Fruit fly (Drosophila melanogaster) whole organism, wandering third instar larva: ENCODE measurements around the gene CG32713.

Experiments used
- Abd-B ChIP-seq: fragments of >200 bp; optimal IDR thresholded peaks from 2 replicates; lab custom pipeline; 2017; ENCODE audit warnings: missing biosample characterization, missing genetic modification characterization
- CG32264 ChIP-seq: fragments of 200-800 bp; sonication (Bioruptor generic); optimal IDR thresholded peaks from 2 replicates; lab custom pipeline; 2016; ENCODE audit warnings: missing biosample characterization, missing genetic modification characterization
- CG9705 ChIP-seq: fragments of 200-800 bp; sonication (Bioruptor generic); optimal IDR thresholded peaks from 2 replicates; lab custom pipeline; 2018; ENCODE audit warnings: missing biosample characterization, mild to moderate bottlenecking, missing genetic modification characterization
- CrebA ChIP-seq: fragments of 200-800 bp; sonication (Bioruptor generic); optimal IDR thresholded peaks from 2 replicates; lab custom pipeline; 2016; ENCODE audit warnings: missing biosample characterization, mild to moderate bottlenecking, missing genetic modification characterization, borderline replicate concordance
- Dfd ChIP-seq: fragments of >200 bp; optimal IDR thresholded peaks from 2 replicates; lab custom pipeline; 2017; ENCODE audit warnings: missing biosample characterization, missing genetic modification characterization
- Dif ChIP-seq: fragments of 200-275, 200-300 bp; sonication (Bioruptor generic); optimal IDR thresholded peaks from 2 replicates; lab custom pipeline; 2018; ENCODE audit warnings: missing biosample characterization, missing genetic modification characterization; ENCODE audit not compliant: partially characterized antibody
- GATAd ChIP-seq: sonication (Bioruptor generic); optimal IDR thresholded peaks from 2 replicates; lab custom pipeline; 2016; ENCODE audit warnings: missing biosample characterization, missing genetic modification characterization
- HLH106 ChIP-seq: fragments of 200-800 bp; optimal IDR thresholded peaks from 3 replicates; lab custom pipeline; 2019; ENCODE audit warnings: missing biosample characterization, mild to moderate bottlenecking, missing genetic modification characterization, moderate library complexity
- Hnf4 ChIP-seq: fragments of 200-800 bp; sonication (Bioruptor generic); optimal IDR thresholded peaks from 2 replicates; lab custom pipeline; 2016; ENCODE audit warnings: missing biosample characterization, mild to moderate bottlenecking, missing genetic modification characterization
- Hr78 ChIP-seq: fragments of >200 bp; optimal IDR thresholded peaks from 2 replicates; lab custom pipeline; 2017; ENCODE audit warnings: missing biosample characterization, missing genetic modification characterization
- Hr83 ChIP-seq: fragments of 200-300 bp; sonication (Bioruptor generic); optimal IDR thresholded peaks from 2 replicates; lab custom pipeline; 2016; ENCODE audit warnings: missing biosample characterization, mild to moderate bottlenecking, missing genetic modification characterization, moderate library complexity; ENCODE audit not compliant: poor library complexity, severe bottlenecking
- Jra ChIP-seq: sonication (Bioruptor generic); optimal IDR thresholded peaks from 2 replicates; lab custom pipeline; 2016; ENCODE audit warnings: missing biosample characterization, missing genetic modification characterization
- Mio ChIP-seq: sonication (Bioruptor generic); optimal IDR thresholded peaks from 2 replicates; lab custom pipeline; 2016; ENCODE audit warnings: missing biosample characterization, missing genetic modification characterization
- Myc ChIP-seq: fragments of >200 bp; optimal IDR thresholded peaks from 2 replicates; lab custom pipeline; 2017
- N ChIP-seq: fragments of >200 bp; optimal IDR thresholded peaks from 2 replicates; lab custom pipeline; 2018; ENCODE audit warnings: missing biosample characterization, missing external identifiers, missing genetic modification characterization
- OdsH ChIP-seq: fragments of 200-800 bp; sonication (Bioruptor generic); optimal IDR thresholded peaks from 2 replicates; lab custom pipeline; 2016; ENCODE audit warnings: missing biosample characterization, mild to moderate bottlenecking, missing genetic modification characterization
- Rel ChIP-seq, 2 experiments: fragments of 200-800 bp; sonication (Bioruptor generic) in 1 of 2; optimal IDR thresholded peaks; 2 replicates in 1 of 2; 3 replicates in 1 of 2; lab custom pipeline; 2016 to 2019; ENCODE audit warnings: mild to moderate bottlenecking in 2 of 2, missing biosample characterization in 2 of 2, missing genetic modification characterization in 2 of 2, moderate library complexity in 1 of 2
- Sp1 ChIP-seq: fragments of 200-800 bp; sonication (Bioruptor generic); optimal IDR thresholded peaks from 3 replicates; lab custom pipeline; 2019; ENCODE audit warnings: missing biosample characterization, mild to moderate bottlenecking, missing genetic modification characterization, moderate library complexity
- Vsx2 ChIP-seq: fragments of 200-300, 225-300 bp; sonication (Bioruptor generic); optimal IDR thresholded peaks from 2 replicates; lab custom pipeline; 2018; ENCODE audit warnings: missing biosample characterization, missing genetic modification characterization; ENCODE audit not compliant: partially characterized antibody
- br ChIP-seq: fragments of 200-800 bp; sonication (Bioruptor generic); optimal IDR thresholded peaks from 2 replicates; lab custom pipeline; 2016; ENCODE audit warnings: missing biosample characterization, missing genetic modification characterization
- brk ChIP-seq: fragments of 200-800 bp; sonication (Bioruptor generic); optimal IDR thresholded peaks from 2 replicates; lab custom pipeline; 2016; ENCODE audit warnings: missing biosample characterization, mild to moderate bottlenecking, missing genetic modification characterization
- dl ChIP-seq, 2 experiments: fragments of 175-275, 200-275 bp in 1 of 2; fragments of 200-275 bp in 1 of 2; sonication (Bioruptor generic); optimal IDR thresholded peaks; lab custom pipeline; 2018; ENCODE audit warnings: mild to moderate bottlenecking in 2 of 2, missing biosample characterization in 2 of 2, missing genetic modification characterization in 2 of 2, moderate library complexity in 2 of 2; ENCODE audit not compliant: partially characterized antibody in 2 of 2, insufficient read depth in 1 of 2
- dmrt93B ChIP-seq: fragments of 200-800 bp; sonication (Bioruptor generic); optimal IDR thresholded peaks from 2 replicates; lab custom pipeline; 2018; ENCODE audit warnings: missing biosample characterization, mild to moderate bottlenecking, missing genetic modification characterization
- dsf ChIP-seq: sonication (Bioruptor generic); optimal IDR thresholded peaks from 2 replicates; lab custom pipeline; 2016; ENCODE audit warnings: missing biosample characterization, missing genetic modification characterization, borderline replicate concordance
- ey ChIP-seq: fragments of 200-800 bp; sonication (Bioruptor generic); optimal IDR thresholded peaks from 2 replicates; lab custom pipeline; 2016; ENCODE audit warnings: missing biosample characterization, missing genetic modification characterization
- foxo ChIP-seq, 2 experiments: fragments of 200-800 bp; sonication (Bioruptor generic); optimal IDR thresholded peaks; 2 replicates in 1 of 2; 3 replicates in 1 of 2; lab custom pipeline; 2016 to 2017; ENCODE audit warnings: missing biosample characterization in 2 of 2, missing genetic modification characterization in 2 of 2
- fru ChIP-seq: fragments of 200-800 bp; sonication (Bioruptor generic); optimal IDR thresholded peaks from 3 replicates; lab custom pipeline; 2016; ENCODE audit warnings: missing biosample characterization, mild to moderate bottlenecking, missing genetic modification characterization
- h ChIP-seq: fragments of 200-800 bp; sonication (Bioruptor generic); optimal IDR thresholded peaks from 3 replicates; lab custom pipeline; 2016; ENCODE audit warnings: missing biosample characterization, mild to moderate bottlenecking, missing genetic modification characterization
- jim ChIP-seq: fragments of 175-275, 200-325 bp; sonication (Bioruptor generic); optimal IDR thresholded peaks from 2 replicates; lab custom pipeline; 2016; ENCODE audit warnings: missing biosample characterization, mild to moderate bottlenecking, missing genetic modification characterization
- lola ChIP-seq: fragments of >200 bp; optimal IDR thresholded peaks from 2 replicates; lab custom pipeline; 2017; ENCODE audit warnings: missing biosample characterization, missing genetic modification characterization
- pan ChIP-seq: fragments of >200 bp; optimal IDR thresholded peaks from 2 replicates; lab custom pipeline; 2017
- psq ChIP-seq: fragments of 200-800 bp; sonication (Bioruptor generic); optimal IDR thresholded peaks from 3 replicates; lab custom pipeline; 2017; ENCODE audit warnings: missing biosample characterization, mild to moderate bottlenecking, missing genetic modification characterization, moderate library complexity
- rgr ChIP-seq: fragments of 200-800 bp; sonication (Bioruptor generic); optimal IDR thresholded peaks from 3 replicates; lab custom pipeline; 2016; ENCODE audit warnings: missing biosample characterization, mild to moderate bottlenecking, missing genetic modification characterization
- sage ChIP-seq: fragments of 200-800 bp; sonication (Bioruptor generic); optimal IDR thresholded peaks from 2 replicates; lab custom pipeline; 2016; ENCODE audit warnings: missing biosample characterization, mild to moderate bottlenecking, missing genetic modification characterization
- sv ChIP-seq: fragments of 200-800 bp; sonication (Bioruptor generic); optimal IDR thresholded peaks from 3 replicates; lab custom pipeline; 2016; ENCODE audit warnings: missing biosample characterization, missing genetic modification characterization
- tai ChIP-seq: sonication (Bioruptor generic); optimal IDR thresholded peaks from 2 replicates; lab custom pipeline; 2016; ENCODE audit warnings: missing biosample characterization, missing genetic modification characterization
- usp ChIP-seq: fragments of >200 bp; optimal IDR thresholded peaks from 2 replicates; lab custom pipeline; 2017; ENCODE audit warnings: missing biosample characterization, missing genetic modification characterization
- woc ChIP-seq: sonication (Bioruptor generic); optimal IDR thresholded peaks from 2 replicates; lab custom pipeline; 2016; ENCODE audit warnings: missing biosample characterization, mild to moderate bottlenecking, missing genetic modification characterization

The CG32713 gene

dm6 chrX:8411532-8411960 lies 45.9 kb downstream of the CG32713 start, which contains the start of gene lawc (continued):
- TF ChIP-seq jim (no peak), Dfd (no peak), GATAd (GFP tag; lab: Kevin White, UChicago) (no peak), Vsx2 (GFP tag; lab: Kevin White, UChicago) (peak; percentile 73), dl (GFP tag; optimal IDR thresholded peaks at IDR 0.05; lab: Kevin White, UChicago; ENCODE audit: insufficient read depth in 1 of 2, partially characterized antibody in 2 of 2) (peak; percentile 49 to 52), CrebA (peak; percentile 66)

- TF ChIP-seq fru (no peak), lola (no peak), Hr83 (GFP tag; lab: Kevin White, UChicago) (peak; percentile 73), dl (GFP tag; optimal IDR thresholded peaks at IDR 0.05; lab: Kevin White, UChicago; ENCODE audit: insufficient read depth in 1 of 2, partially characterized antibody in 2 of 2) (peak; percentile 38 to 79), Myc (lab: Kevin White, UChicago) (peak; percentile 16), HLH106 (tag; lab: Kevin White, UChicago) (no peak), h (peak; percentile 46), Rel (GFP tag; optimal IDR thresholded peaks at IDR 0.05; lab: Kevin White, UChicago) (no peak), Rel (tag; optimal IDR thresholded peaks at IDR 0.05; lab: Kevin White, UChicago) (no peak), Dfd (no peak), br (GFP tag; lab: Kevin White, UChicago) (peak; percentile 11), CG32264 (GFP tag; lab: Kevin White, UChicago) (peak; percentile 28), Dif (peak; percentile 90), sage (GFP tag; lab: Kevin White, UChicago) (peak; percentile 30)
- TF ChIP-seq, all 38 proteins: peak for 8
These were observed 46.8 kb downstream of the CG32713 start for dm6 chrX:8410349-8411240.

- TF ChIP-seq sage (GFP tag; lab: Kevin White, UChicago) (peak; percentile 85), Dif (peak; percentile 23), jim (no peak), dl (GFP tag; optimal IDR thresholded peaks at IDR 0.05; lab: Kevin White, UChicago; ENCODE audit: insufficient read depth in 1 of 2, partially characterized antibody in 2 of 2) (peak; percentile 69 to 75), woc (GFP tag; lab: Kevin White, UChicago) (peak; percentile 50), Rel (GFP tag; optimal IDR thresholded peaks at IDR 0.05; lab: Kevin White, UChicago) (peak; percentile 85), Rel (tag; optimal IDR thresholded peaks at IDR 0.05; lab: Kevin White, UChicago) (peak; percentile 81), OdsH (GFP tag; lab: Kevin White, UChicago) (no peak), br (GFP tag; lab: Kevin White, UChicago) (peak; percentile 23), dsf (GFP tag; lab: Kevin White, UChicago) (no peak), ey (GFP tag; lab: Kevin White, UChicago) (no peak), dmrt93B (GFP tag; lab: Kevin White, UChicago) (no peak), usp (no peak), Hnf4 (GFP tag; lab: Kevin White, UChicago) (peak; percentile 13), Dfd (no peak), Hr83 (GFP tag; lab: Kevin White, UChicago) (peak; percentile 90), Jra (GFP tag; lab: Kevin White, UChicago) (no peak), rgr (GFP tag; lab: Kevin White, UChicago) (peak; percentile 34), GATAd (GFP tag; lab: Kevin White, UChicago) (no peak), pan (no peak), Hr78 (GFP tag; lab: Kevin White, UChicago) (no peak), Mio (GFP tag; lab: Kevin White, UChicago) (no peak), lola (no peak), sv (no peak), brk (peak; percentile 85), CG32264 (GFP tag; lab: Kevin White, UChicago) (peak; percentile 76), CG9705 (GFP tag; lab: Kevin White, UChicago) (peak; percentile 24), h (peak; percentile 23), N (GFP tag; lab: Kevin White, UChicago) (peak; percentile 7), Abd-B (GFP tag; lab: Kevin White, UChicago) (no peak), Sp1 (GFP tag; lab: Kevin White, UChicago) (peak; percentile 83), Vsx2 (GFP tag; lab: Kevin White, UChicago) (no peak), foxo (GFP tag; optimal IDR thresholded peaks at IDR 0.05; lab: Kevin White, UChicago) (peak in 1 of 2 experiments; percentile 75), psq (GFP tag; lab: Kevin White, UChicago) (no peak), tai (GFP tag; lab: Kevin White, UChicago) (no peak), Myc (lab: Kevin White, UChicago) (no peak), CrebA (no peak), HLH106 (tag; lab: Kevin White, UChicago) (peak; percentile 21), fru (peak; percentile 21)
These were observed 47.6 kb downstream of the CG32713 start for dm6 chrX:8409793-8410192.
